Fruit fly (Drosophila melanogaster) whole organism, embryonic: ENCODE measurements around the gene CG32428.
A peak's percentile ranks its signal among the peaks of the same experiment; 100 is the strongest.
"Not testable (repeated sequence)": the region's sequence is repeated elsewhere in the genome, so short reads cannot be mapped to it uniquely, and the experiment has no call there.

Source experiments
- Ada2b ChIP-seq: fragments of 200-800 bp; sonication (Bioruptor generic); IDR thresholded peaks from 2 replicates; pipeline ENCODE4 v1.3.6; 2022; ENCODE audit warnings: missing biosample characterization, missing genetic modification characterization
- B-H1 ChIP-seq: fragments of 200-800 bp; sonication (Bioruptor generic); IDR thresholded peaks from 3 replicates; pipeline ENCODE4 v1.3.6; 2022; ENCODE audit warnings: missing biosample characterization, missing genetic modification characterization
- CG10366 ChIP-seq: fragments of 200-800 bp; sonication (Bioruptor generic); IDR thresholded peaks from 2 replicates; pipeline ENCODE4 v1.3.6; 2022; ENCODE audit warnings: missing biosample characterization, missing genetic modification characterization
- CG10431 ChIP-seq: fragments of 200-800 bp; sonication (Bioruptor generic); optimal IDR thresholded peaks from 3 replicates; lab custom pipeline; 2018; ENCODE audit warnings: missing biosample characterization, mild to moderate bottlenecking, missing genetic modification characterization
- CG12391 ChIP-seq: fragments of 200-800 bp; sonication (Bioruptor generic); optimal IDR thresholded peaks from 3 replicates; lab custom pipeline; 2018; ENCODE audit warnings: missing biosample characterization, mild to moderate bottlenecking, missing genetic modification characterization, moderate library complexity
- CG12942 ChIP-seq: fragments of 200-800 bp; sonication (Bioruptor generic); optimal IDR thresholded peaks from 3 replicates; lab custom pipeline; 2016; ENCODE audit warnings: missing biosample characterization, missing genetic modification characterization
- CG16813 ChIP-seq: fragments of 200-800 bp; sonication (Bioruptor generic); IDR thresholded peaks from 3 replicates; pipeline ENCODE4 v1.3.6; 2022; ENCODE audit warnings: missing biosample characterization, missing genetic modification characterization; ENCODE audit not compliant: partially characterized antibody
- CG17612 ChIP-seq: fragments of 200-800 bp; sonication (Bioruptor generic); IDR thresholded peaks from 2 replicates; pipeline ENCODE4 v1.3.6; 2022; ENCODE audit warnings: missing biosample characterization, missing genetic modification characterization
- CG30403 ChIP-seq: fragments of 200-800 bp; sonication (Bioruptor generic); optimal IDR thresholded peaks from 3 replicates; lab custom pipeline; 2016; ENCODE audit warnings: missing biosample characterization, missing genetic modification characterization
- CG3065 ChIP-seq: fragments of 200-800 bp; sonication (Bioruptor generic); optimal IDR thresholded peaks from 2 replicates; lab custom pipeline; 2016; ENCODE audit warnings: missing biosample characterization, missing genetic modification characterization
- CG31388 ChIP-seq: fragments of 200-800 bp; sonication (Bioruptor generic); optimal IDR thresholded peaks from 2 replicates; lab custom pipeline; 2016; ENCODE audit warnings: missing biosample characterization, missing genetic modification characterization
- CG33557 ChIP-seq: fragments of 200-800 bp; sonication (Bioruptor generic); optimal IDR thresholded peaks from 2 replicates; lab custom pipeline; 2019; ENCODE audit warnings: missing biosample characterization, mild to moderate bottlenecking, missing genetic modification characterization, moderate library complexity
- CG3726 ChIP-seq: fragments of 200-800 bp; sonication (Bioruptor generic); IDR thresholded peaks from 3 replicates; pipeline ENCODE4, ENCODE4 v1.3.6; 2022; ENCODE audit warnings: missing biosample characterization, missing genetic modification characterization
- CG6254 ChIP-seq: fragments of 200-800 bp; sonication (Bioruptor generic); optimal IDR thresholded peaks from 3 replicates; lab custom pipeline; 2017; ENCODE audit warnings: mild to moderate bottlenecking, missing biosample characterization, missing genetic modification reagents, missing genetic modification characterization
- CG6791 ChIP-seq: fragments of 200-800 bp; sonication (Bioruptor generic); IDR thresholded peaks from 3 replicates; pipeline ENCODE4 v1.3.6; 2022; ENCODE audit warnings: missing biosample characterization, missing genetic modification characterization; ENCODE audit not compliant: partially characterized antibody
- CG9932 ChIP-seq: fragments of 200-800 bp; sonication (Bioruptor generic); IDR thresholded peaks from 2 replicates; pipeline ENCODE4 v1.3.6; 2022; ENCODE audit warnings: missing biosample characterization, missing genetic modification characterization
- CTCF ChIP-seq: fragments of 200-800 bp; sonication (Bioruptor generic); optimal IDR thresholded peaks from 2 replicates; lab custom pipeline; 2017; ENCODE audit warnings: missing biosample characterization, mild to moderate bottlenecking, missing genetic modification characterization, moderate library complexity
- D19B ChIP-seq: fragments of 200-800 bp; sonication (Bioruptor generic); optimal IDR thresholded peaks from 2 replicates; lab custom pipeline; 2017; ENCODE audit warnings: missing biosample characterization, mild to moderate bottlenecking, missing genetic modification characterization
- E2f1 ChIP-seq: fragments of 200-800 bp; sonication (Bioruptor generic); IDR thresholded peaks from 2 replicates; pipeline ENCODE4 v1.3.6; 2022; ENCODE audit warnings: missing biosample characterization, missing genetic modification characterization
- Fer1 ChIP-seq: fragments of 200-800 bp; sonication (Bioruptor generic); optimal IDR thresholded peaks from 2 replicates; lab custom pipeline; 2017; ENCODE audit warnings: missing biosample characterization, mild to moderate bottlenecking, missing genetic modification characterization
- Med ChIP-seq: fragments of 200-800 bp; sonication (Bioruptor generic); peaks from one replicate; lab custom pipeline; 2016; ENCODE audit warnings: missing biosample characterization, missing genetic modification characterization, mild to moderate bottlenecking, inconsistent platforms, moderate library complexity
- Mes4 ChIP-seq: fragments of 200-800 bp; sonication (Bioruptor generic); optimal IDR thresholded peaks from 2 replicates; lab custom pipeline; 2016; ENCODE audit warnings: missing biosample characterization, missing genetic modification characterization
- Neu2 ChIP-seq: fragments of 200-800 bp; sonication (Bioruptor generic); optimal IDR thresholded peaks from 3 replicates; lab custom pipeline; 2016; ENCODE audit warnings: missing biosample characterization, missing genetic modification characterization, borderline replicate concordance
- Opbp ChIP-seq: fragments of 200-800 bp; sonication (Bioruptor generic); IDR thresholded peaks from 3 replicates; pipeline ENCODE4 v1.3.6; 2022; ENCODE audit warnings: missing biosample characterization, missing genetic modification characterization; ENCODE audit not compliant: partially characterized antibody
- Sry-δ ChIP-seq: fragments of 200-800 bp; sonication (Bioruptor generic); optimal IDR thresholded peaks from 2 replicates; lab custom pipeline; 2016; ENCODE audit warnings: missing biosample characterization, missing genetic modification characterization
- YL-1 ChIP-seq: fragments of 200-800 bp; sonication (Bioruptor generic); optimal IDR thresholded peaks from 3 replicates; lab custom pipeline; 2017; ENCODE audit warnings: missing biosample characterization, mild to moderate bottlenecking, missing genetic modification characterization
- amos ChIP-seq: fragments of 200-800 bp; sonication (Bioruptor generic); IDR thresholded peaks from 2 replicates; pipeline ENCODE4 v1.3.6; 2022; ENCODE audit warnings: missing biosample characterization, missing genetic modification characterization; ENCODE audit not compliant: partially characterized antibody
- chinmo ChIP-seq: fragments of 200-800 bp; sonication (Bioruptor generic); IDR thresholded peaks from 4 replicates; pipeline ENCODE4 v1.3.6; 2022; ENCODE audit warnings: missing biosample characterization, missing genetic modification characterization; ENCODE audit not compliant: partially characterized antibody
- chm ChIP-seq: fragments of 200-800 bp; sonication (Bioruptor generic); IDR thresholded peaks from 2 replicates; pipeline ENCODE4 v1.3.6; 2022; ENCODE audit warnings: missing biosample characterization, missing genetic modification characterization
- esg ChIP-seq: fragments of 200-800 bp; sonication (Bioruptor generic); conservative IDR thresholded peaks from 2 replicates; pipeline ENCODE4 v1.3.6; 2022; ENCODE audit warnings: missing biosample characterization, missing genetic modification characterization
- eve ChIP-seq, 2 experiments: fragments of >200 bp; optimal IDR thresholded peaks; 2 replicates each; lab custom pipeline; 2017; ENCODE audit warnings: missing biosample characterization in 2 of 2, missing genetic modification characterization in 2 of 2
- gcm ChIP-seq: fragments of 200-800 bp; sonication (Bioruptor generic); optimal IDR thresholded peaks from 2 replicates; lab custom pipeline; 2019; ENCODE audit warnings: missing biosample characterization, mild to moderate bottlenecking, missing genetic modification characterization, moderate library complexity
- gfzf ChIP-seq: fragments of 200-800 bp; sonication (Bioruptor generic); optimal IDR thresholded peaks from 2 replicates; lab custom pipeline; 2016; ENCODE audit warnings: missing biosample characterization, mild to moderate bottlenecking, missing genetic modification characterization, moderate library complexity
- gt ChIP-seq: fragments of 200-800 bp; sonication (Bioruptor generic); IDR thresholded peaks from 2 replicates; pipeline ENCODE4 v1.3.6; 2022; ENCODE audit warnings: missing biosample characterization, missing genetic modification characterization
- h ChIP-seq: fragments of >200 bp; optimal IDR thresholded peaks from 2 replicates; lab custom pipeline; 2017
- knrl ChIP-seq: fragments of 200-800 bp; sonication (Bioruptor generic); IDR thresholded peaks from 3 replicates; pipeline ENCODE4 v1.3.6; 2022; ENCODE audit warnings: missing biosample characterization, missing genetic modification characterization; ENCODE audit not compliant: partially characterized antibody
- lbe ChIP-seq: fragments of 200-800 bp; sonication (Bioruptor generic); optimal IDR thresholded peaks from 2 replicates; lab custom pipeline; 2016; ENCODE audit warnings: missing biosample characterization, mild to moderate bottlenecking, missing genetic modification characterization
- mam ChIP-seq: fragments of 200-800 bp; sonication (Bioruptor generic); optimal IDR thresholded peaks from 3 replicates; lab custom pipeline; 2016; ENCODE audit warnings: missing biosample characterization, missing genetic modification characterization
- nerfin-2 ChIP-seq: fragments of 200-800 bp; sonication (Bioruptor generic); IDR thresholded peaks from 2 replicates; pipeline ENCODE4 v1.3.6; 2022; ENCODE audit warnings: missing biosample characterization, missing genetic modification characterization; ENCODE audit not compliant: partially characterized antibody
- otp ChIP-seq: fragments of 200-800 bp; sonication (Bioruptor generic); IDR thresholded peaks from 3 replicates; pipeline ENCODE4, ENCODE4 v1.3.6; 2022; ENCODE audit warnings: missing biosample characterization, missing genetic modification characterization
- pb ChIP-seq: fragments of 200-800 bp; sonication (Bioruptor generic); optimal IDR thresholded peaks from 3 replicates; lab custom pipeline; 2016; ENCODE audit warnings: missing biosample characterization, missing genetic modification characterization
- phol ChIP-seq: fragments of 200-800 bp; sonication (Bioruptor generic); optimal IDR thresholded peaks from 3 replicates; lab custom pipeline; 2018; ENCODE audit warnings: missing biosample characterization, mild to moderate bottlenecking, missing genetic modification characterization, moderate library complexity
- pita ChIP-seq: fragments of 200-800 bp; sonication (Bioruptor generic); optimal IDR thresholded peaks from 2 replicates; lab custom pipeline; 2017; ENCODE audit warnings: missing biosample characterization, mild to moderate bottlenecking, missing genetic modification characterization
- scrt ChIP-seq: fragments of 200-800 bp; sonication (Bioruptor generic); optimal IDR thresholded peaks from 2 replicates; lab custom pipeline; 2018; ENCODE audit warnings: missing biosample characterization, mild to moderate bottlenecking, missing genetic modification characterization, moderate library complexity
- sna ChIP-seq: fragments of 200-800 bp; sonication (Bioruptor generic); IDR thresholded peaks from 2 replicates; pipeline ENCODE4 v1.3.6; 2022; ENCODE audit warnings: missing biosample characterization, missing genetic modification characterization; ENCODE audit not compliant: partially characterized antibody
- trem ChIP-seq: fragments of 200-800 bp; optimal IDR thresholded peaks from 3 replicates; lab custom pipeline; 2019; ENCODE audit warnings: missing biosample characterization, mild to moderate bottlenecking, missing genetic modification characterization, moderate library complexity
- tx ChIP-seq: fragments of 200-800 bp; sonication (Bioruptor generic); optimal IDR thresholded peaks from 2 replicates; lab custom pipeline; 2016; ENCODE audit warnings: missing biosample characterization, missing genetic modification characterization
- z ChIP-seq: fragments of 200-800 bp; sonication (Bioruptor generic); IDR thresholded peaks from 3 replicates; pipeline ENCODE4 v1.3.6; 2022; ENCODE audit warnings: missing biosample characterization, missing genetic modification characterization

CG32428 gene

dm6 chr3L:20503256-20503655, 29.7 kb upstream of the CG32428 start (continued):
- TF ChIP-seq Mes4: no peak
- TF ChIP-seq, all 482 proteins: peak for 14

- TF ChIP-seq Neu2, tx, Fer1 (GFP tag; lab: Kevin White, UChicago): not testable (repeated sequence)
Measured at dm6 chr3L:20499536-20499935, 26.0 kb upstream of the CG32428 start, which contains the start of gene CG18281. Gene CG18281 (plus strand): TSS chr3L:20499836.

DNA sequence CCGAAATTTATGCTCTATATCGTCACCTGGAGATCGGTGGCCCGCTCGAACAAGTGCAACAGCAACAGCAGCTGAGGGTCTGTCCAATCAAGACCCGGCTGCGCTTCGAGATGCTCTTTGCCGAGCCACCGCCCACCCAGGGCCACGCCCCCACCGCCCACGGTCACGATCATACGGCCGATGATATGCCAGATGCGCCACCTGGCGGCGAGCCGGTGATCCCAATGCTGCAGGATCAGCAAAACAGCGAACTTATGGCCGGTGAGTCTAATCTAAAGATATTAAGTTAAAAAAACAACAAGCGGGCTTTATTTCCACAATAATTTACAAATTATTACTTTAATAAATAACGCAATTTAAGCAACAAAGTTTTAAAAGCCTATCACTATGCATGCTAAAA, 24.7 kb upstream of the CG32428 start:
- TF ChIP-seq trem (tag; lab: Kevin White, UChicago): no peak
- no peak for TF ChIP-seq nerfin-2
- TF ChIP-seq otp: 0 out of 3 replicates have a peak, but pooled peaks have one; percentile 30
- no peak for TF ChIP-seq CG3726 (GFP tag; lab: Robert Waterston, UW)
- TF ChIP-seq Ada2b (GFP tag; lab: Robert Waterston, UW): no peak
- 0 out of 3 replicates have a peak, but pooled peaks have one; percentile 24 for TF ChIP-seq CG6791 (GFP tag; lab: Robert Waterston, UW)
- TF ChIP-seq pita (GFP tag; lab: Kevin White, UChicago): no peak
- no peak for TF ChIP-seq h
- TF ChIP-seq chm (GFP tag; lab: Robert Waterston, UW): no peak
- TF ChIP-seq CG12391 (tag; lab: Kevin White, UChicago): no peak
- no peak for TF ChIP-seq CG6254 (GFP tag; lab: Kevin White, UChicago)
- TF ChIP-seq z (GFP tag; lab: Robert Waterston, UW): no peak
- no peak for TF ChIP-seq gfzf (GFP tag; lab: Kevin White, UChicago)
- TF ChIP-seq CG9932 (GFP tag; lab: Robert Waterston, UW): no peak
- 0 out of 2 replicates have a peak, but pooled peaks have one; percentile 19 for TF ChIP-seq gt (GFP tag; lab: Robert Waterston, UW)
- TF ChIP-seq CG10431 (GFP tag; lab: Kevin White, UChicago): no peak
- no peak for TF ChIP-seq CG33557 (GFP tag; lab: Kevin White, UChicago)
- 0 out of 2 replicates have a peak, but pooled peaks have one; percentile 19 for TF ChIP-seq amos (GFP tag; lab: Robert Waterston, UW)
- TF ChIP-seq scrt (GFP tag; lab: Kevin White, UChicago): no peak
- no peak for TF ChIP-seq mam (GFP tag; lab: Kevin White, UChicago)
- TF ChIP-seq chinmo (GFP tag; lab: Robert Waterston, UW): no peak
- TF ChIP-seq YL-1 (GFP tag; lab: Kevin White, UChicago): no peak
- no peak for TF ChIP-seq lbe (GFP tag; lab: Kevin White, UChicago)
- peak; percentile 1 for TF ChIP-seq Med (GFP tag; lab: Kevin White, UChicago)
- TF ChIP-seq sna (GFP tag; lab: Robert Waterston, UW): no peak
- TF ChIP-seq CG3065: peak; percentile 60
- no peak for TF ChIP-seq esg (GFP tag; lab: Robert Waterston, UW)
- no peak for TF ChIP-seq CG30403 (GFP tag; lab: Kevin White, UChicago)
- TF ChIP-seq CTCF (GFP tag; lab: Kevin White, UChicago): peak; percentile 87
- 0 out of 3 replicates have a peak, but pooled peaks have one; percentile 16 for TF ChIP-seq Opbp (GFP tag; lab: Robert Waterston, UW)
- no peak for TF ChIP-seq Sry-δ (GFP tag; lab: Kevin White, UChicago)
- no peak for TF ChIP-seq pb
- TF ChIP-seq B-H1 (GFP tag; lab: Robert Waterston, UW): no peak
- TF ChIP-seq phol: no peak
- no peak for TF ChIP-seq CG31388 (GFP tag; lab: Kevin White, UChicago)
- no peak for TF ChIP-seq CG10366
- no peak for TF ChIP-seq CG12942
- TF ChIP-seq gcm: no peak
- TF ChIP-seq knrl (GFP tag; lab: Robert Waterston, UW): no peak
- TF ChIP-seq E2f1 (GFP tag; lab: Robert Waterston, UW): no peak
- no peak for TF ChIP-seq CG16813
- no peak for TF ChIP-seq CG17612 (GFP tag; lab: Robert Waterston, UW)
- no peak for TF ChIP-seq D19B (GFP tag; lab: Kevin White, UChicago)
- no peak for TF ChIP-seq eve (GFP tag; optimal IDR thresholded peaks at IDR 0.05; lab: Kevin White, UChicago)
